Worm (Caenorhabditis elegans): ENCODE data around the gene Y17G7B.18.

Y17G7B.18 gene

ce11 chrII:12147331-12147730, 39.7 kb upstream of the Y17G7B.18 start, which contains the start of gene Y57A10A.2:
Gene Y57A10A.2, plus strand, starts transcription at chrII:12147631.
- no peak for TF ChIP-seq ceh-82 (tag; optimal IDR thresholded peaks at IDR 0.05)
- TF ChIP-seq C34B4.2 (tag; optimal IDR thresholded peaks at IDR 0.05), result no peak
- TF ChIP-seq unc-98 (GFP tag; IDR thresholded peaks at IDR 0.05), result no peak
- TF ChIP-seq dsc-1 (tag; optimal IDR thresholded peaks at IDR 0.05), result no peak
- no peak for TF ChIP-seq zip-4 (GFP tag; optimal IDR thresholded peaks at IDR 0.05)
- TF ChIP-seq nhr-20 (tag; optimal IDR thresholded peaks at IDR 0.05), result no peak
- TF ChIP-seq mep-1 (tag; optimal IDR thresholded peaks at IDR 0.05), result no peak
- no peak for TF ChIP-seq pax-3 (tag; optimal IDR thresholded peaks at IDR 0.05)
- TF ChIP-seq elt-3 (tag; optimal IDR thresholded peaks at IDR 0.05), result no peak

DNA sequence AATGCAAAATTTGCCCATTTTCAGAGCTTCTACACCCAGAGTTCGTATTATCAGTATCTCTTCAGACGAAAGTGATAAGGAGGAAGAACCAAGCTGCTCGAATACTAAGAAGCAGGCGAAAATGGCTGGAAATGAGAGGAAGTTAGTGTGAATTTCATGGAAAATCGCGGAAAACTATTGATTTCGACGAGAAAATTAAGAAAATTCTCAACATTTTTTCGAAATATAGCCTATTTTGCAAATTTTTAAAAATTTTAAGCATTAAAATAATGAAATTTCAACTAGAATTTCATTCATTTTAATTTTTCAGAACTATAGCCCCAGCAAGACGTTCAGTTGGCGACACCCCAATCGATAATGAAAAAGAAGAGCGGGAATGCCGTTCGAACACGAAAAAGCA, 35.9 kb upstream of the Y17G7B.18 start:
- TF ChIP-seq F16B12.6 (tag; optimal IDR thresholded peaks at IDR 0.05), result no peak

DNA sequence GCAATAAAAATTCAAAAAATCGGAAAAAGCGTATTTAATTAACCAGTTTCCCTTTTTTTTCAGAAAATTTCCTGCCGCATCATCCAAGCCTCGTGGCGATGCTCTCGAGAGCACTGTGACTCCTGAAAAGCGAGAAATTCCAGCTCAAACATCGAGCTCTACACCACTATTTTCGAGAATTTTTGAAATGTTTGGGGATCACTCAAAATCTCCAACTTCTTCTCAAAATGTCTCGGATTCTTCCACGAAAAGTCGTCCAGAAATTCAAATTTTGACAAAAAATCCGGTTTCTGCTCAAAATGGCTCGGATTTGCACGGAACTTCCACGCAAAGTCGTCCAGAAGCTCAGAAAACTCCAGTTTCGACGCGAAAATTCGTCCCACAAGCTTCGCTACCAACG, 30.3 kb upstream of the Y17G7B.18 start:
- TF ChIP-seq C34B4.2 (tag; optimal IDR thresholded peaks at IDR 0.05) (no peak), lir-3 (tag; optimal IDR thresholded peaks at IDR 0.05; ENCODE audit: poor library complexity) (no peak), tbx-2 (tag; optimal IDR thresholded peaks at IDR 0.05) (no peak), vab-15 (tag; optimal IDR thresholded peaks at IDR 0.05) (no peak), hlh-17 (GFP tag; optimal IDR thresholded peaks at IDR 0.05; ENCODE audit: borderline replicate concordance) (no peak), unc-62 (GFP tag; optimal IDR thresholded peaks at IDR 0.05) (no peak), aha-1 (tag; optimal IDR thresholded peaks at IDR 0.05) (no peak), C16A3.4 (tag; optimal IDR thresholded peaks at IDR 0.05) (no peak)

DNA sequence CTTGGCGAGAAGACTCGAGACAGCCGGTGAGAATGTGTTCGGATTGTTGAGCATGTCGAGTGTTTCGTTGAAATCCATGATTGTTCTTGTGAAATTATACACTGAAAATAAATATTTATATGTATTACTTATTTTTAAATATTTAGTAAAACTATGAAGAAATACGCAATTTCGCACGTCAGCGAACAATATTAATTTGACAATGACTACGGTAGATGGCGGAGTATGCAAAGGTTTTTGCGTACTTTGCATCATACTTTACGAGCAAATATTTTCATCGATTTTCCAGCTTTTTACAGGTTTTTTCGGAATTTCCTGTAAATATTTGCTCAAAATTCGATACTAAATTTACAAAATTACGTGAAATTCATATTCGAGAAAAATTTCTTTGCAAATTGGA, 23.2 kb upstream of the Y17G7B.18 start, which contains the start of gene set-24:
Gene set-24 (minus strand): TSS at position 101 of the 400 bp plus-strand sequence.
- TF ChIP-seq pqm-1 (tag; optimal IDR thresholded peaks at IDR 0.05) (no peak), mab-9 (GFP tag; IDR thresholded peaks at IDR 0.05) (no peak), isw-1 (GFP tag; IDR thresholded peaks at IDR 0.05) (no peak), nhr-84 (tag; optimal IDR thresholded peaks at IDR 0.05) (no peak), Y116A8C.19 (tag; optimal IDR thresholded peaks at IDR 0.05; ENCODE audit: borderline replicate concordance) (no peak)

DNA sequence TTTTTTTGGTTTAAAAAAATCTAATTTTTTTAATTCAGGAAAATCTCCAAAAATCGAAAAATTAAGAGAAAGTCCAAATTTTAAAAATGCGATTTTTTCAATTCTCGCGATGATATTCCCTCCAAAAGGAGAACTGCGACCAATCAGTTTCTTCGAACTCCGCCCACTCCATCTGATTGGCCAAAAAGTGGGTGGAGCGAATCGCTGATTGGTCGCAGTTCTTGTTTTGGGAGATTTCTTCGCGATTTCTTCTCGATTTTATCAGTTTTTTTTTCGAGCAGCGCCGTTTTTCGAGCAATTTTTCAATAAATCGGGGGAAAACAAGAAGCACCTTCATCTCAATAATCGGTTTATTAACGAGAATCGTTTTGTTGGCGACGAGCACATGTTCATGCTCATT, 22.7 kb upstream of the Y17G7B.18 start:
- TF ChIP-seq fkh-10 (GFP tag; optimal IDR thresholded peaks at IDR 0.05) (no peak), unc-98 (GFP tag; IDR thresholded peaks at IDR 0.05) (no peak), aha-1 (tag; optimal IDR thresholded peaks at IDR 0.05) (no peak), ztf-11 (tag; optimal IDR thresholded peaks at IDR 0.05) (no peak)

DNA sequence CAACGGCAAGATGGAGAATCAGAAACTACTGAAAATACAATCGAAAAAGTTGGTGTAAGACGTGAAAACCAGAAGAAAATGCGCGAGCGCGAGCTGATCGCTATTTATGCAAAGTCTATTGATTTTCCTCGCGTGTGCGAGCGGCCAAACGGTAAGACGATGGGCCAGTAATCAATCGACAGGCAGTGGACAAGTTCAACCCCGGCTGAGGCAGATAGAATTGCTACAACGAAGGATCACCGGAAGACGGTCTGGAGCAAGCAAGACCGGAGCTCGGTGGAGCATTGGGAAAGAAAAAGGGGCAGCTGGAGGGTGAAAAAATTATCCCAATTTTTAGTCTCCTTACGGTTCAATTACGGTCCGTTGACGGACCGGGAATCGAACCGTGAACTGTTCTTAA, 15.0 kb upstream of the Y17G7B.18 start:
- TF ChIP-seq nhr-19 (GFP tag; conservative IDR thresholded peaks at IDR 0.05), result peak; percentile 20
- TF ChIP-seq grh-1 (GFP tag; IDR thresholded peaks at IDR 0.05), result peak; percentile 19; the same call in 1 of the 2 replicates

- no peak for TF ChIP-seq efl-1 (optimal IDR thresholded peaks at IDR 0.05)
- no peak for TF ChIP-seq efl-1 (GFP tag; optimal IDR thresholded peaks at IDR 0.05 in 1 of 2)
These were observed 3.3 kb upstream of the Y17G7B.18 start for ce11 chrII:12110997-12111396.

- TF ChIP-seq fos-1 (tag; optimal IDR thresholded peaks at IDR 0.05) (no peak), lir-3 (tag; optimal IDR thresholded peaks at IDR 0.05; ENCODE audit: poor library complexity) (no peak), fkh-8 (tag; optimal IDR thresholded peaks at IDR 0.05) (no peak), C16A3.4 (tag; optimal IDR thresholded peaks at IDR 0.05) (no peak), swsn-7 (tag; optimal IDR thresholded peaks at IDR 0.05) (no peak), nhr-28 (tag; optimal IDR thresholded peaks at IDR 0.05) (no peak), snpc-4 (tag; optimal IDR thresholded peaks at IDR 0.05) (no peak), mep-1 (tag; optimal IDR thresholded peaks at IDR 0.05) (no peak), sptf-1 (tag; optimal IDR thresholded peaks at IDR 0.05) (no peak), unc-62 (GFP tag; optimal IDR thresholded peaks at IDR 0.05) (no peak), tbx-2 (tag; optimal IDR thresholded peaks at IDR 0.05) (no peak), zip-4 (GFP tag; optimal IDR thresholded peaks at IDR 0.05) (no peak), elt-2 (tag; optimal IDR thresholded peaks at IDR 0.05) (no peak), nhr-237 (tag; optimal IDR thresholded peaks at IDR 0.05) (no peak), C34B4.2 (tag; optimal IDR thresholded peaks at IDR 0.05) (no peak)
These were observed 1.2 kb upstream of the Y17G7B.18 start for ce11 chrII:12108843-12109242.

All from whole organism, L1 larva.